Worm (Caenorhabditis elegans): ENCODE measurements around the gene srv-21.

ce11 chrIV:5859876-5860275 lies 17.3 kb downstream of the srv-21 start, which contains the start of gene C06E7.4:
- TF ChIP-seq ama-1 (optimal IDR thresholded peaks at IDR 0.05): no peak
- TF ChIP-seq ets-7 (tag; optimal IDR thresholded peaks at IDR 0.05): no peak
- TF ChIP-seq flt-1 (GFP tag; IDR thresholded peaks at IDR 0.05): no peak
- no peak for TF ChIP-seq F13C5.2 (tag; optimal IDR thresholded peaks at IDR 0.05)
- TF ChIP-seq hmg-4 (GFP tag; optimal IDR thresholded peaks at IDR 0.05): no peak
- no peak for TF ChIP-seq tra-4 (tag; optimal IDR thresholded peaks at IDR 0.05)
- no peak for TF ChIP-seq hmbx-1 (tag; optimal IDR thresholded peaks at IDR 0.05)
- TF ChIP-seq sea-1 (GFP tag; conservative IDR thresholded peaks at IDR 0.05): no peak
- TF ChIP-seq scrt-1 (GFP tag; IDR thresholded peaks at IDR 0.05): no peak
- no peak for TF ChIP-seq aly-1 (tag; optimal IDR thresholded peaks at IDR 0.05)
- no peak for TF ChIP-seq ceh-36 (tag; optimal IDR thresholded peaks at IDR 0.05)
